Worm (Caenorhabditis elegans): ENCODE measurements around the gene K05F1.13.
A peak's percentile ranks its signal among the peaks of the same experiment; 100 is the strongest.

The K05F1.13 gene

DNA sequence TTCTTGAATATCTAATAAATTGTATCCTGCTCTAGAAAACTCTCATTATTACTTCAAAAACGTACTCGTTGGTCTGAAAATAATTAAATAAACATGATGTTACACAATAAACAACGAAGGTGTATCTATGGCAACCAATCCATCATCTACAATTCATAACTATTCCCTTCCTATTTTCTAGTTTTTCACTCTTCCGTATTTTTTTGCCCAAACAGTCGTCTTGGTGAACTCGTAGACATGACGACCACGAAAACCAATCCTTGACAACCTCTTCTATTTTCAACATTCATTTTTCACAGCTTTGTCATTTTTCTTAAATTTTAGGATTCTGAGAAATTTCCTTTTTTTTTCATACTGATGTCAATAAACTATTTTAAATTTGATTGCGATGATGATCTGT, at the start of gene K05F1.13:
Gene K05F1.13 (plus strand): TSS at position 301 of the 400 bp plus-strand sequence.
- TF ChIP-seq nhr-129 (tag; optimal IDR thresholded peaks at IDR 0.05), result no peak
- TF ChIP-seq ceh-82 (tag; optimal IDR thresholded peaks at IDR 0.05), result no peak
- TF ChIP-seq lin-39 (tag; optimal IDR thresholded peaks at IDR 0.05), result no peak
- TF ChIP-seq lin-11 (tag; optimal IDR thresholded peaks at IDR 0.05), result no peak
- TF ChIP-seq nhr-11 (tag; optimal IDR thresholded peaks at IDR 0.05), result no peak
- TF ChIP-seq sem-4 (tag; optimal IDR thresholded peaks at IDR 0.05), result no peak
- no peak for TF ChIP-seq crh-2 (tag; optimal IDR thresholded peaks at IDR 0.05)
- no peak for TF ChIP-seq nhr-10 (tag; optimal IDR thresholded peaks at IDR 0.05)

DNA sequence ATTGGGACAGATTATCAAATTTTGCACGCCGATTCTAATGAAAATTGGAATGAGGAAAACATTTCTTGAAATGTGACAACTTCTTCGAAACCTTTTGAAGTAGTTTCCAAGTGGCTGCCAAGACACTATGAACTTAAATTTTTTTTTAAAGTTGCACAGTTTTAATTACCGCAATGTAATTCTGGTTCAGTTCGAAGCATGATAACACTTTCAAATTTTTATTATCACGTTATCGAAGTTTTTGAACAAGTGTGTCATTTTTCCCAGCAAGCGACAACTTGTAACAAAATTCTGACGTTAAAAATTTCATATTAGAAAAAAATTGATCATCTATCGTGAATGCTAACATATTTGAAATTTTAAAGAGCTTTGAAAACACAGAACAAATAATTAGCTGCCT, 46.1 kb upstream of the K05F1.13 start:
- TF ChIP-seq blmp-1 (tag; optimal IDR thresholded peaks at IDR 0.05; ENCODE audit: insufficient read depth) (no peak), R02D3.7 (tag; optimal IDR thresholded peaks at IDR 0.05) (no peak), ama-1 (optimal IDR thresholded peaks at IDR 0.05) (no peak), lin-39 (tag; optimal IDR thresholded peaks at IDR 0.05) (no peak), elt-1 (tag; optimal IDR thresholded peaks at IDR 0.05) (no peak), fos-1 (tag; optimal IDR thresholded peaks at IDR 0.05) (peak; percentile 46), nhr-77 (tag; optimal IDR thresholded peaks at IDR 0.05) (no peak), ztf-11 (tag; optimal IDR thresholded peaks at IDR 0.05) (no peak)

DNA sequence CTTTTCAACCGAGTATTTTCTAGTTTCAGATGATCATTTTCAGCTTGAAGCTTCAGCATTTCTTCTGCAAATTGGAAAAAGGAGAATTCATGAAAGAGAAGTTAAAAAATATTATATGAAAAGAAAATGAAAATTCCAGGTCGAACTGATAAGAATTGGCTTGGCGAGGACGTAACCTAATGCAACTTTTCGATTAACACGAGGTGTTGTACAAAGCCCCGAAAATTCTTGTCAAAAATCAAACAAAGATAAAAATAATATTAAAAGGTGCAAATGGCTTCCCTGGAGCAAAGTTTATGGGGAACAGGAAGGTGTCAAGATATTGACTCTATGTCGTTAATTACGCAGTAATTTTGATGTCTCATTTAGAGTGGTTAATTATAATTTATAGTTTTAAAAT, 44.6 kb upstream of the K05F1.13 start:
- TF ChIP-seq zag-1 (tag; optimal IDR thresholded peaks at IDR 0.05) (no peak), fos-1 (tag; optimal IDR thresholded peaks at IDR 0.05) (peak; percentile 48), ama-1 (optimal IDR thresholded peaks at IDR 0.05) (no peak), nhr-10 (tag; optimal IDR thresholded peaks at IDR 0.05) (no peak), unc-55 (GFP tag; optimal IDR thresholded peaks at IDR 0.05) (no peak), mab-5 (tag; optimal IDR thresholded peaks at IDR 0.05) (no peak), skn-1 (tag; optimal IDR thresholded peaks at IDR 0.05) (no peak), ztf-11 (tag; optimal IDR thresholded peaks at IDR 0.05) (no peak)

DNA sequence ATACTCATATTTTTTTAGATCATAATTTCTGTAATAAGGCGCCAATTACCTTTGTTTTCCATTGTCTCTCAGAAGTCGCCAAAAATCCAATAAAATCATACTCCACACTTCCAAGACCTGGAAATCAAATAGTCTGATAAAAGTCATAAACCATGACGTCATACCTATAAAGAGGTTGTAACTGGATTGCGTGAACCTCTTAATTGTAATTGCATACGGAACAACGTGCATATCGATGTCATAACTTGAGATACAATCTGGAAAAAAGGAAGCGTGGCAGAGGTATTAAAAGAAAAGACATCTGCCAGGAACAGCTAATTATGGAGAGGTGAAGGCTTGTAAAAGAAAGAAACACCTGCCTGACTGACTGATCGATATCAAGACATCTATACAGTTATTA, 43.8 kb upstream of the K05F1.13 start, which contains the start of gene F10C1.9:
Gene F10C1.9 (minus strand): TSS at position 197 of the 400 bp plus-strand sequence.
- TF ChIP-seq mab-5 (tag; optimal IDR thresholded peaks at IDR 0.05) (no peak), F13H6.1 (tag; optimal IDR thresholded peaks at IDR 0.05) (no peak), sma-9 (GFP tag; optimal IDR thresholded peaks at IDR 0.05) (peak; percentile 3), sma-9 (tag; optimal IDR thresholded peaks at IDR 0.05) (no peak), lin-39 (tag; optimal IDR thresholded peaks at IDR 0.05) (no peak)

DNA sequence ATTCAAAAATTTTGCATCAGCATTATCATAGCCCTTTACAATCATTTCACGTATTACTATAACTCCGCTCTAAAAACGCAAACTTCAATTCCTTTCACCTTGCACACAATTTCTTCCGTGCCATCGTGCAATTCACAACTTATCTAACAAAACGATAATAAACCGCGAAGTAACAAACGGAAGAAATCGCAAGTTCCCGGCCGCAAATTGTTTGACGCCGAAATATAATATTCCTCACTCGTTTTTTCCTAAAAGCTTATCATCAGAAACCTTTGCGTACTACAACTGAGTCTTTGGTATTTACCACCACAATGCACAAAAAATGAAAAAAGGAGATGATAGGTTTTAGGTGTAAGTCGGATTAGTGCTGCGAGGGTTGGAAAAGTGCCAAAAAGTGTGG, 41.6 kb upstream of the K05F1.13 start:
- TF ChIP-seq fos-1 (tag; optimal IDR thresholded peaks at IDR 0.05), result peak; percentile 82
- TF ChIP-seq sma-9 (GFP tag; optimal IDR thresholded peaks at IDR 0.05), result no peak
- TF ChIP-seq sma-9 (tag; optimal IDR thresholded peaks at IDR 0.05), result no peak

DNA sequence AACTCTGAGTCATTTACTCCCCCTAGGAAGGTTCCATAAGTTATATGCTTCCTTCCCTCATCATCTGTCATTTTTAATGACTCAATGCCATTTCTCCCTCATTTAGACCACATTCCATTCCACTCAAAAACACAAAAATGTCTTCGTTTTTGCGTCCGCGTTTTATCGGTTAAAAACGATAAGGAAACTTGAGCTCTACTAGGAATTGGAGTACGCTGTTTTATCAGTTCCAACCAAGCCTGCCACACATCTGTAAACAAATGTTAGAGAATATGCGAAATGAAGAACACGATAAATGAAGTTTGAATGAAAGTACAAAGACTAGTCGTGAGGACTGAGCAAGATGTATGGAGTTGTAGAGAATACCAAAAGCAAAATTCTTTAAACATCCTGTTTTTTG, 40.5 kb upstream of the K05F1.13 start:
- peak; percentile 28 for TF ChIP-seq F13H6.1 (tag; optimal IDR thresholded peaks at IDR 0.05)
- peak; percentile 67 for TF ChIP-seq crh-2 (tag; optimal IDR thresholded peaks at IDR 0.05)
- TF ChIP-seq sma-9 (GFP tag; optimal IDR thresholded peaks at IDR 0.05), result peak; percentile 45
- TF ChIP-seq sma-9 (tag; optimal IDR thresholded peaks at IDR 0.05), result no peak
- TF ChIP-seq fos-1 (tag; optimal IDR thresholded peaks at IDR 0.05), result peak; percentile 97
- no peak for TF ChIP-seq ztf-11 (tag; optimal IDR thresholded peaks at IDR 0.05)
- TF ChIP-seq nhr-129 (tag; optimal IDR thresholded peaks at IDR 0.05), result no peak
- peak; percentile 13 for TF ChIP-seq gmeb-1 (tag; optimal IDR thresholded peaks at IDR 0.05)

DNA sequence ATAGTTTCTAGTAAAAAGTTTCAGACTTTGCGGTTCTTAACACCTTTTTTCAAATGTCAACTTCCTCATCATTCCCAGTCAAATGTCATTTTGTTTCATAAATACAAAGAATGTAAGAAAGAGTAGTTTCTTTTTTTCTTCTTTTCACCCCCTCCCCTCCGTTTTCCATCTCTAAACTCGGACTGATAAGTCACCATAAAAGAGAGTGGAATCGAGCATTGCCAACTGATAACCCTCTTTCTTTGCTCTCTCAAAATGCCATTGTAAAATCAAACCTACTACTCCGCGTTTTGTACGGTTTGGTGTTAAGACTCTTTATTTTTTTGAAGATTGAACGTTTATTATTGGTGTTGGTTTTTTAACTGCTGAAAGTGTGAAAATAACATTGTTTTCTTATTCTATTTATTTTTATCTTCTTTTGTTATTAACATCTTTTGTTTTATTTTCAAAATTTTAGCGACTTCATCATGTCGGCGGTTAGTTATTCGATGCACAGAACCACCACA, 39.1 kb upstream of the K05F1.13 start, which contains the start of gene ifb-2:
Gene ifb-2 (plus strand): TSS at position 456 of the 506 bp plus-strand sequence.
- TF ChIP-seq ztf-1 (GFP tag; conservative IDR thresholded peaks at IDR 0.05) (no peak), fos-1 (tag; optimal IDR thresholded peaks at IDR 0.05) (peak; percentile 81), crh-2 (tag; optimal IDR thresholded peaks at IDR 0.05) (peak; percentile 36)

DNA sequence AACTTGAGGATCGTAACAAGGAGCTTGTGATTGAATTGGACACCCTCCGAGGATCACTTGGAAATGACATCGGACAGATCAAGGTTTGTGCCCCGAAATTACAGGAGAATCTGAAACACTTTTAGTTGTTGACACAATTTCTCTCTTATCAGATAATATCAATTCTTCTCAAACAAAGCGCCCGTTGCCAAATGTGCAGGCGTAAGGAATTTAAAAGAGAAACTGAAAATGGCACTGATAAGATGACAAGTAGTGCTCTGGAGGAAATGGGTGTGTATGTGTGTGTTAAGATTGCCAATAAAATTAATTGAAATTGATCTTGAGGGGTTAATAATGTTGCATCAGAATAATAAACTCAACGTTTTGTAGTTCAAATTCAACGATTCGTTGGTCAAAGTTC, 37.6 kb upstream of the K05F1.13 start:
- no peak for TF ChIP-seq nhr-6 (tag; optimal IDR thresholded peaks at IDR 0.05)
- no peak for TF ChIP-seq lin-13 (GFP tag; optimal IDR thresholded peaks at IDR 0.05)
- peak; percentile 76 for TF ChIP-seq fos-1 (tag; optimal IDR thresholded peaks at IDR 0.05)
- no peak for TF ChIP-seq Y55F3AM.14 (GFP tag; optimal IDR thresholded peaks at IDR 0.05)
- TF ChIP-seq skn-1 (tag; optimal IDR thresholded peaks at IDR 0.05), result no peak
- TF ChIP-seq nhr-25 (tag; optimal IDR thresholded peaks at IDR 0.05), result no peak
- TF ChIP-seq lin-39 (tag; optimal IDR thresholded peaks at IDR 0.05), result no peak
- no peak for TF ChIP-seq mdl-1 (tag; optimal IDR thresholded peaks at IDR 0.05)
- peak; percentile 16 for TF ChIP-seq sma-9 (GFP tag; optimal IDR thresholded peaks at IDR 0.05)
- no peak for TF ChIP-seq sma-9 (tag; optimal IDR thresholded peaks at IDR 0.05)
- TF ChIP-seq snpc-4 (tag; optimal IDR thresholded peaks at IDR 0.05), result no peak
- TF ChIP-seq alr-1 (tag; optimal IDR thresholded peaks at IDR 0.05), result no peak
- no peak for TF ChIP-seq peb-1 (tag; optimal IDR thresholded peaks at IDR 0.05)
- no peak for TF ChIP-seq ztf-4 (tag; optimal IDR thresholded peaks at IDR 0.05)
- TF ChIP-seq elt-1 (tag; optimal IDR thresholded peaks at IDR 0.05), result no peak
- TF ChIP-seq unc-62 (GFP tag; optimal IDR thresholded peaks at IDR 0.05), result no peak
- TF ChIP-seq unc-39 (tag; optimal IDR thresholded peaks at IDR 0.05), result no peak
- no peak for TF ChIP-seq elt-3 (tag; optimal IDR thresholded peaks at IDR 0.05)
- TF ChIP-seq unc-55 (GFP tag; optimal IDR thresholded peaks at IDR 0.05), result no peak
- no peak for TF ChIP-seq nhr-23 (tag; optimal IDR thresholded peaks at IDR 0.05)
- no peak for TF ChIP-seq C34F6.9 (tag; optimal IDR thresholded peaks at IDR 0.05)
- no peak for TF ChIP-seq ztf-1 (GFP tag; conservative IDR thresholded peaks at IDR 0.05)
